Fruit fly (Drosophila melanogaster): ENCODE data around the gene spdi.

spdi gene

dm6 chrX:654949-655348 is 35.0 kb upstream of the spdi start (continued):
- peak; percentile 98 for TF ChIP-seq CG6813 (GFP tag; optimal IDR thresholded peaks at IDR 0.05)
- TF ChIP-seq ro (GFP tag; IDR thresholded peaks at IDR 0.05) = peak; percentile 89
- TF ChIP-seq Opbp (GFP tag; IDR thresholded peaks at IDR 0.05; ENCODE audit: partially characterized antibody) = no peak
- no peak for TF ChIP-seq usp (GFP tag; optimal IDR thresholded peaks at IDR 0.05)
- peak; percentile 49 for TF ChIP-seq Sry-δ (GFP tag; optimal IDR thresholded peaks at IDR 0.05)
- TF ChIP-seq Asciz (GFP tag; optimal IDR thresholded peaks at IDR 0.05) = peak; percentile 94
- peak; percentile 94 for TF ChIP-seq CG3281 (GFP tag; optimal IDR thresholded peaks at IDR 0.05)
- peak; percentile 96 for TF ChIP-seq dmrt99B (tag; optimal IDR thresholded peaks at IDR 0.05)
- TF ChIP-seq BtbVII (GFP tag; optimal IDR thresholded peaks at IDR 0.05) = peak; percentile 92
- TF ChIP-seq ranshi (GFP tag; IDR thresholded peaks at IDR 0.05) = peak; percentile 97
- TF ChIP-seq CG1529 (GFP tag; optimal IDR thresholded peaks at IDR 0.05) = peak; percentile 94
- peak; percentile 85 for TF ChIP-seq CG12236 (GFP tag; optimal IDR thresholded peaks at IDR 0.05)
- TF ChIP-seq CG14441 (GFP tag; IDR thresholded peaks at IDR 0.05) = peak; percentile 97
- TF ChIP-seq cas (GFP tag; IDR thresholded peaks at IDR 0.05) = peak; percentile 89
- TF ChIP-seq CG4282 (GFP tag; optimal IDR thresholded peaks at IDR 0.05) = peak; percentile 85
- peak; percentile 94 for TF ChIP-seq bcd (GFP tag; optimal IDR thresholded peaks at IDR 0.05)
- no peak for TF ChIP-seq CG42726 (GFP tag; IDR thresholded peaks at IDR 0.05; ENCODE audit: partially characterized antibody)
- TF ChIP-seq peb (GFP tag; IDR thresholded peaks at IDR 0.05) = peak; percentile 94
- TF ChIP-seq CG16779 (GFP tag; IDR thresholded peaks at IDR 0.05) = peak; percentile 94
- peak; percentile 95 for TF ChIP-seq ap (GFP tag; IDR thresholded peaks at IDR 0.05)
- no peak for TF ChIP-seq Tbp (GFP tag; optimal IDR thresholded peaks at IDR 0.05)
- peak; percentile 93 for TF ChIP-seq CG3407 (GFP tag; optimal IDR thresholded peaks at IDR 0.05)
- TF ChIP-seq CG9437 (GFP tag; optimal IDR thresholded peaks at IDR 0.05) = peak; percentile 85
- peak; percentile 92 for TF ChIP-seq CG10431 (GFP tag; optimal IDR thresholded peaks at IDR 0.05)
- peak; percentile 96 for TF ChIP-seq CG11247 (GFP tag; IDR thresholded peaks at IDR 0.05)
- peak; percentile 97 for TF ChIP-seq CG5953 (GFP tag; IDR thresholded peaks at IDR 0.05)
- TF ChIP-seq zen (tag; optimal IDR thresholded peaks at IDR 0.05) = peak; percentile 86
- peak; percentile 97 for TF ChIP-seq HmgZ (tag; optimal IDR thresholded peaks at IDR 0.05)
- peak; percentile 95 for TF ChIP-seq Fer1 (GFP tag; optimal IDR thresholded peaks at IDR 0.05)
- TF ChIP-seq Antp (GFP tag; optimal IDR thresholded peaks at IDR 0.05) = peak; percentile 97
- TF ChIP-seq CG16815 (GFP tag; optimal IDR thresholded peaks at IDR 0.05) = peak; percentile 90
- peak; percentile 98 for TF ChIP-seq otp (GFP tag; IDR thresholded peaks at IDR 0.05)
- no peak for TF ChIP-seq CG17568 (GFP tag; optimal IDR thresholded peaks at IDR 0.05)
- TF ChIP-seq Rfx (GFP tag; IDR thresholded peaks at IDR 0.05) = peak; percentile 98
- peak; percentile 87 for TF ChIP-seq CG6654 (GFP tag; optimal IDR thresholded peaks at IDR 0.05)
- TF ChIP-seq CG4820 (GFP tag; optimal IDR thresholded peaks at IDR 0.05) = peak; percentile 92
- peak; percentile 95 for TF ChIP-seq CG9609 (GFP tag; optimal IDR thresholded peaks at IDR 0.05)
- TF ChIP-seq CG10147 (GFP tag; optimal IDR thresholded peaks at IDR 0.05) = peak; percentile 86
- TF ChIP-seq CG17802 (tag; optimal IDR thresholded peaks at IDR 0.05) = peak; percentile 80
- no peak for TF ChIP-seq eve (GFP tag; optimal IDR thresholded peaks at IDR 0.05)
- peak; percentile 92 for TF ChIP-seq CG18476 (GFP tag; optimal IDR thresholded peaks at IDR 0.05)
- TF ChIP-seq MESR4 (GFP tag; optimal IDR thresholded peaks at IDR 0.05) = peak; percentile 55
- peak; percentile 97 for TF ChIP-seq CG12659 (GFP tag; optimal IDR thresholded peaks at IDR 0.05)
- no peak; the same call in 3 of the 4 replicates for TF ChIP-seq Dll (GFP tag; IDR thresholded peaks at IDR 0.05; ENCODE audit: partially characterized antibody)
- TF ChIP-seq bowl (GFP tag; IDR thresholded peaks at IDR 0.05) = peak; percentile 95
- peak; percentile 97 for TF ChIP-seq CG17359 (tag; optimal IDR thresholded peaks at IDR 0.05)
- TF ChIP-seq disco-r (GFP tag; optimal IDR thresholded peaks at IDR 0.05) = peak; percentile 91
- TF ChIP-seq CG11723 (GFP tag; optimal IDR thresholded peaks at IDR 0.05) = peak; percentile 96
- peak; percentile 92 for TF ChIP-seq bab2 (GFP tag; optimal IDR thresholded peaks at IDR 0.05)
- TF ChIP-seq CG7271 (tag; optimal IDR thresholded peaks at IDR 0.05) = peak; percentile 66
- TF ChIP-seq CG15514 (GFP tag; optimal IDR thresholded peaks at IDR 0.05) = peak; percentile 91
